Worm (Caenorhabditis elegans): ENCODE measurements around the gene F55G1.6.

DNA sequence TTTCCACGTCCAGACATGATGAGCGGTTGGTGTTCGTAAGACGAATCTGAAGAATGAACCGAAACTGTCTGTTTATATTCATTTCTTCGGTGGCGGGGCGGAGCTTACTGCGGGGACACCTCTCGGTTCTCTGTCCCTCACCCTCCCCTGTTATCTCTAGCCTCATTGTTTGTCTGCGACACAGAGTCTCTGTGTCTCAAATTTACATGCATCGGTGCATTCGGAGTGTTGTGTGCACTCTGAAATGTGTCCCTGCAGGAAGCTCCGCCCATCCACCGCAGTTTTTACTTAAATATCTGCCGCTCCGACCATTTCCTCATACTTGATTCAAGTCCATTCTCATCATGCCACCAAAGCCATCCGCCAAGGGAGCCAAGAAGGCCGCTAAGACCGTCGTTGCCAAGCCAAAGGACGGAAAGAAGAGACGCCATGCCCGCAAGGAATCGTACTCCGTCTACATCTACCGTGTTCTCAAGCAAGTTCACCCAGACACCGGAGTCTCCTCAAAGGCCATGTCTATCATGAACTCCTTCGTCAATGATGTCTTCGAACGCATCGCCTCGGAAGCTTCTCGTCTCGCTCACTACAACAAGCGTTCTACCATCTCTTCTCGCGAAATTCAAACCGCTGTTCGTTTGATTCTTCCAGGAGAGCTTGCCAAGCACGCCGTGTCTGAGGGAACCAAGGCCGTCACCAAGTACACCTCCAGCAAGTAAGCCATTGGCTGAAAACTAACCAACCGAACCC, 13.1 kb downstream of the F55G1.6 start, which contains the start of the genes his-61 and his-62:
- no peak for TF ChIP-seq nhr-12 (tag; optimal IDR thresholded peaks at IDR 0.05)
- TF ChIP-seq snpc-4 (tag; optimal IDR thresholded peaks at IDR 0.05): peak; percentile 25
- TF ChIP-seq nhr-85 (tag): peak; percentile 82
- no peak for TF ChIP-seq nhr-11 (tag; optimal IDR thresholded peaks at IDR 0.05)
- peak; percentile 28 for TF ChIP-seq ztf-4 (tag; optimal IDR thresholded peaks at IDR 0.05)
- TF ChIP-seq snu-23 (GFP tag; optimal IDR thresholded peaks at IDR 0.05): peak; percentile 59

Data from whole organism, L1 larva.